Worm (Caenorhabditis elegans) whole organism, L1 larva: ENCODE results near the gene H39E23.3.

Source experiments
- efl-3 ChIP-seq: fragments of 200-800 bp; sonication (Bioruptor generic); optimal IDR thresholded peaks from 2 replicates; lab custom pipeline; 2018; ENCODE audit warnings: mild to moderate bottlenecking, missing genetic modification characterization, missing compliant biosample characterization
- lin-15B ChIP-seq: fragments of 150-350 bp; sonication (generic microtip); optimal IDR thresholded peaks from 3 replicates; lab custom pipeline; 2014; ENCODE audit warnings: missing biosample characterization, missing genetic modification characterization
- nhr-237 ChIP-seq: fragments of 150-350 bp; optimal IDR thresholded peaks from 2 replicates; lab custom pipeline; 2014; ENCODE audit warnings: missing biosample characterization, missing genetic modification characterization
- tbx-2 ChIP-seq: sonication (generic microtip); optimal IDR thresholded peaks from 2 replicates; lab custom pipeline; 2016; ENCODE audit warnings: missing genetic modification characterization, missing compliant biosample characterization
- unc-62 ChIP-seq: fragments of 150-350 bp; optimal IDR thresholded peaks from 2 replicates; lab custom pipeline; 2014; ENCODE audit warnings: missing biosample characterization, missing genetic modification reagents, missing genetic modification characterization
- vab-15 ChIP-seq: sonication (generic microtip); optimal IDR thresholded peaks from 2 replicates; lab custom pipeline; 2017; ENCODE audit warnings: missing genotype, mild to moderate bottlenecking, missing genetic modification characterization, missing compliant biosample characterization
- ztf-11 ChIP-seq, 2 experiments: sonication (generic microtip); optimal IDR thresholded peaks; 2 replicates each; lab custom pipeline; 2016 to 2017; ENCODE audit warnings: missing genetic modification characterization in 2 of 2, missing biosample characterization in 1 of 2, missing compliant biosample characterization in 1 of 2

DNA sequence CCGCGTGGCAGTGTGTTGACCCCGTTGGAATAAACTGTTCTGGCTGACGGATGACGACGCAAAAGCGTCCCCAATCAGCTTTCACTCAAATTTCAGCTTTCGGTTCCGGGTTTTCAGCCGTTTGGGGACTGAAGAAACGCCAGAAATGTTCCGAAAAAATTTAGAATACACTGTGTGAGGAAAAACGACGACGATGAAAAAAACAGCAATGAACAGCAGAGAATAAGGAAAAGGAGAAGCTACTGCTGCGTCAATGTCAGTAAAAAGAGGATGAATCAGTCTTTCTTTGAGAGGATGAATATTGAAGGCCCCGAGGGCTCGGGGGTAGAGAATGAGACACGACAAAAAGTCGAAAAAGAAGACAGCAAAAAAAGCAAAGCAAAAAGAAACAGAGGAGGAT lies 21.2 kb downstream of the H39E23.3 start:
- TF ChIP-seq tbx-2 (no peak), lin-15B (tag; lab: Kevin White, UChicago) (no peak), unc-62 (GFP tag; lab: Kevin White, UChicago) (no peak), nhr-237 (tag; lab: Kevin White, UChicago) (no peak), vab-15 (tag; lab: Kevin White, UChicago) (no peak), ztf-11 (tag; optimal IDR thresholded peaks at IDR 0.05; lab: Kevin White, UChicago) (no peak), efl-3 (GFP tag; lab: Kevin White, UChicago) (no peak)
